Worm (Caenorhabditis elegans) whole organism, L1 larva: ENCODE data around the gene ccdc-149.

ENCODE experiments used
- aha-1 ChIP-seq: fragments of 150-350 bp; optimal IDR thresholded peaks from 2 replicates; lab custom pipeline; 2014; ENCODE audit warnings: missing biosample characterization, missing genetic modification characterization
- alr-1 ChIP-seq: fragments of 200-800 bp; sonication (Bioruptor generic); optimal IDR thresholded peaks from 2 replicates; lab custom pipeline; 2018; ENCODE audit warnings: borderline replicate concordance, mild to moderate bottlenecking, missing genetic modification characterization, missing compliant biosample characterization
- ceh-63 ChIP-seq: fragments of 200-800 bp; sonication (Bioruptor generic); optimal IDR thresholded peaks from 2 replicates; lab custom pipeline; 2018; ENCODE audit warnings: mild to moderate bottlenecking, missing genetic modification characterization, missing compliant biosample characterization
- dsc-1 ChIP-seq: sonication (generic microtip); optimal IDR thresholded peaks from 2 replicates; lab custom pipeline; 2016; ENCODE audit warnings: mild to moderate bottlenecking, missing genetic modification characterization, missing compliant biosample characterization
- efl-1 ChIP-seq, 4 experiments: fragments of 150-350 bp; optimal IDR thresholded peaks in 3 of 4; peaks in 1 of 4; 1 replicate in 1 of 4; 2 replicates in 3 of 4; lab custom pipeline; 2014; ENCODE audit warnings: missing biosample characterization in 2 of 4, missing genetic modification characterization in 2 of 4, missing genetic modification reagents in 2 of 4
- efl-3 ChIP-seq: fragments of 200-800 bp; sonication (Bioruptor generic); optimal IDR thresholded peaks from 2 replicates; lab custom pipeline; 2018; ENCODE audit warnings: mild to moderate bottlenecking, missing genetic modification characterization, missing compliant biosample characterization
- egl-13 ChIP-seq: sonication (generic microtip); optimal IDR thresholded peaks from 2 replicates; lab custom pipeline; 2016; ENCODE audit warnings: missing genotype, missing genetic modification reagents, missing genetic modification characterization, missing compliant biosample characterization
- egl-27 ChIP-seq, 2 experiments: fragments of 150-350 bp in 1 of 2; sonication (generic microtip); optimal IDR thresholded peaks; 3 replicates each; lab custom pipeline; 2017 to 2018; ENCODE audit warnings: missing biosample characterization in 2 of 2, missing genetic modification characterization in 2 of 2, missing genetic modification reagents in 2 of 2
- elt-2 ChIP-seq: sonication (generic microtip); optimal IDR thresholded peaks from 2 replicates; lab custom pipeline; 2016; ENCODE audit warnings: missing genetic modification characterization, mild to moderate bottlenecking, inconsistent platforms, missing compliant biosample characterization, missing genetic modification reagents
- elt-3 ChIP-seq, 6 experiments: fragments of 150-350 bp in 1 of 6; sonication (generic microtip); optimal IDR thresholded peaks; 2 replicates each; lab custom pipeline; 2017 to 2018; ENCODE audit warnings: missing biosample characterization in 6 of 6, missing genetic modification characterization in 6 of 6, inconsistent platforms in 1 of 6
- fkh-4 ChIP-seq: sonication (generic microtip); optimal IDR thresholded peaks from 2 replicates; lab custom pipeline; 2016; ENCODE audit warnings: missing compliant biosample characterization, missing genetic modification characterization, borderline replicate concordance
- fkh-8 ChIP-seq: sonication (generic microtip); optimal IDR thresholded peaks from 2 replicates; lab custom pipeline; 2016; ENCODE audit warnings: mild to moderate bottlenecking, missing genetic modification characterization, missing compliant biosample characterization
- fos-1 ChIP-seq: fragments of 150-350 bp; optimal IDR thresholded peaks from 2 replicates; lab custom pipeline; 2014; ENCODE audit warnings: missing biosample characterization, missing genetic modification characterization
- grh-1 ChIP-seq: fragments of 200-800 bp; sonication (Bioruptor generic); IDR thresholded peaks from 2 replicates; pipeline ENCODE4 v1.3.6; 2022; ENCODE audit warnings: missing genetic modification reagents, missing genetic modification characterization, missing compliant biosample characterization
- hlh-17 ChIP-seq: fragments of 200-800 bp; sonication (Bioruptor generic); optimal IDR thresholded peaks from 2 replicates; lab custom pipeline; 2018; ENCODE audit warnings: missing genetic modification characterization, mild to moderate bottlenecking, missing compliant biosample characterization, moderate library complexity, borderline replicate concordance
- hpl-2 ChIP-seq: fragments of 150-350 bp; optimal IDR thresholded peaks from 2 replicates; lab custom pipeline; 2014; ENCODE audit warnings: missing biosample characterization, missing genetic modification reagents, missing genetic modification characterization
- irx-1 ChIP-seq: sonication (generic microtip); optimal IDR thresholded peaks from 2 replicates; lab custom pipeline; 2016; ENCODE audit warnings: missing genetic modification characterization, missing compliant biosample characterization
- isw-1 ChIP-seq: fragments of 200-800 bp; sonication (Bioruptor generic); IDR thresholded peaks from 2 replicates; pipeline ENCODE4 v1.3.6; 2022; ENCODE audit warnings: missing genetic modification characterization, missing compliant biosample characterization
- jun-1 ChIP-seq: fragments of 150-350 bp; optimal IDR thresholded peaks from 2 replicates; lab custom pipeline; 2014; ENCODE audit warnings: missing biosample characterization, missing genetic modification reagents, missing genetic modification characterization
- lin-13 ChIP-seq: fragments of 150-350 bp; optimal IDR thresholded peaks from 2 replicates; lab custom pipeline; 2014; ENCODE audit warnings: missing biosample characterization, missing genetic modification reagents, missing genetic modification characterization
- lin-14 ChIP-seq: fragments of 200-800 bp; sonication (Bioruptor generic); optimal IDR thresholded peaks from 2 replicates; lab custom pipeline; 2018; ENCODE audit warnings: mild to moderate bottlenecking, missing genetic modification characterization, moderate library complexity, missing compliant biosample characterization
- mab-9 ChIP-seq: fragments of 200-800 bp; sonication (Bioruptor generic); IDR thresholded peaks from 2 replicates; pipeline ENCODE4 v1.3.6; 2022; ENCODE audit warnings: missing genetic modification reagents, missing genetic modification characterization, missing compliant biosample characterization
- mdl-1 ChIP-seq, 2 experiments: fragments of 150-350 bp; optimal IDR thresholded peaks; 2 replicates each; lab custom pipeline; 2014 to 2017; ENCODE audit warnings: missing biosample characterization in 2 of 2, missing genetic modification characterization in 2 of 2, inconsistent platforms in 1 of 2
- mep-1 ChIP-seq: fragments of 150-350 bp; optimal IDR thresholded peaks from 2 replicates; lab custom pipeline; 2014; ENCODE audit warnings: missing biosample characterization, missing genetic modification characterization
- nhr-19 ChIP-seq: fragments of 200-800 bp; sonication (Bioruptor generic); conservative IDR thresholded peaks from 2 replicates; pipeline ENCODE4 v1.3.6; 2022; ENCODE audit warnings: missing genetic modification characterization, missing compliant biosample characterization
- nhr-20 ChIP-seq: sonication (generic microtip); optimal IDR thresholded peaks from 2 replicates; lab custom pipeline; 2016; ENCODE audit warnings: mild to moderate bottlenecking, missing genetic modification characterization, missing compliant biosample characterization
- nhr-237 ChIP-seq: fragments of 150-350 bp; optimal IDR thresholded peaks from 2 replicates; lab custom pipeline; 2014; ENCODE audit warnings: missing biosample characterization, missing genetic modification characterization
- nhr-47 ChIP-seq: sonication (generic microtip); optimal IDR thresholded peaks from 2 replicates; lab custom pipeline; 2016; ENCODE audit warnings: mild to moderate bottlenecking, missing genetic modification characterization, moderate library complexity, missing compliant biosample characterization
- nhr-77 ChIP-seq: fragments of 150-350 bp; optimal IDR thresholded peaks from 2 replicates; lab custom pipeline; 2014; ENCODE audit warnings: missing biosample characterization, missing genetic modification characterization
- nhr-85 ChIP-seq: sonication (generic microtip); peaks from one replicate; lab custom pipeline; 2016; ENCODE audit warnings: missing genetic modification characterization, inconsistent platforms, missing compliant biosample characterization
- pax-3 ChIP-seq: fragments of 200-800 bp; sonication (Bioruptor generic); optimal IDR thresholded peaks from 2 replicates; lab custom pipeline; 2018; ENCODE audit warnings: mild to moderate bottlenecking, missing genetic modification characterization, moderate library complexity, missing compliant biosample characterization
- rnt-1 ChIP-seq: sonication (generic microtip); optimal IDR thresholded peaks from 2 replicates; lab custom pipeline; 2016; ENCODE audit warnings: mild to moderate bottlenecking, missing genetic modification characterization, moderate library complexity, missing compliant biosample characterization
- snpc-4 ChIP-seq: fragments of 150-350 bp; optimal IDR thresholded peaks from 2 replicates; lab custom pipeline; 2014; ENCODE audit warnings: missing biosample characterization, missing genetic modification characterization
- snu-23 ChIP-seq: sonication (generic microtip); optimal IDR thresholded peaks from 2 replicates; lab custom pipeline; 2016; ENCODE audit warnings: missing genetic modification characterization, missing compliant biosample characterization
- swsn-7 ChIP-seq: sonication (generic microtip); optimal IDR thresholded peaks from 2 replicates; lab custom pipeline; 2016; ENCODE audit warnings: missing genetic modification characterization, missing compliant biosample characterization
- tbx-2 ChIP-seq: sonication (generic microtip); optimal IDR thresholded peaks from 2 replicates; lab custom pipeline; 2016; ENCODE audit warnings: missing genetic modification characterization, missing compliant biosample characterization
- tlp-1 ChIP-seq: fragments of 150-350 bp; optimal IDR thresholded peaks from 2 replicates; lab custom pipeline; 2014; ENCODE audit warnings: missing biosample characterization, missing genetic modification characterization
- unc-130 ChIP-seq: fragments of 150-350 bp; optimal IDR thresholded peaks from 2 replicates; lab custom pipeline; 2017; ENCODE audit warnings: missing biosample characterization, missing genetic modification characterization, inconsistent platforms
- xbp-1 ChIP-seq: sonication (generic microtip); optimal IDR thresholded peaks from 2 replicates; lab custom pipeline; 2016; ENCODE audit warnings: missing genetic modification characterization, missing compliant biosample characterization
- ztf-4 ChIP-seq: fragments of 150-350 bp; optimal IDR thresholded peaks from 2 replicates; lab custom pipeline; 2014; ENCODE audit warnings: missing biosample characterization, missing genetic modification characterization

Gene ccdc-149

ce11 chrX:11464271-11465103 lies 46.8 kb downstream of the ccdc-149 start (continued):
- TF ChIP-seq mab-9 (GFP tag; lab: Robert Waterston, UW), result 0 out of 2 replicates have a peak, but pooled peaks have one; percentile 29
- no peak for TF ChIP-seq jun-1 (tag; lab: Kevin White, UChicago)
- no peak for TF ChIP-seq fkh-8
- no peak for TF ChIP-seq elt-3 (tag; optimal IDR thresholded peaks at IDR 0.05; lab: Kevin White, UChicago)
- TF ChIP-seq swsn-7 (tag; lab: Kevin White, UChicago), result no peak
- TF ChIP-seq fos-1 (tag; lab: Kevin White, UChicago), result no peak
- no peak for TF ChIP-seq tlp-1 (tag; lab: Kevin White, UChicago)
- no peak for TF ChIP-seq irx-1 (tag; lab: Kevin White, UChicago)
- TF ChIP-seq unc-130, result peak; percentile 36
- no peak for TF ChIP-seq tbx-2 (tag; lab: Kevin White, UChicago)
- TF ChIP-seq hlh-17, result no peak
- peak; percentile 88 for TF ChIP-seq elt-2 (tag; lab: Kevin White, UChicago)
- TF ChIP-seq lin-14 (GFP tag; lab: Kevin White, UChicago), result peak; percentile 88
- no peak for TF ChIP-seq nhr-20 (tag; lab: Kevin White, UChicago)
- TF ChIP-seq lin-13, result no peak
- TF ChIP-seq snu-23 (GFP tag; lab: Kevin White, UChicago), result peak; percentile 41
- peak; percentile 26; the same call in 1 of the 2 replicates for TF ChIP-seq nhr-19
- no peak for TF ChIP-seq efl-3 (GFP tag; lab: Kevin White, UChicago)
- TF ChIP-seq isw-1 (GFP tag; lab: Robert Waterston, UW), result no peak
- no peak for TF ChIP-seq pax-3 (tag; lab: Kevin White, UChicago)
- peak in 1 of 2 experiments; percentile 58 for TF ChIP-seq mdl-1 (tag; optimal IDR thresholded peaks at IDR 0.05; lab: Kevin White, UChicago)
- no peak for TF ChIP-seq grh-1 (GFP tag; lab: Robert Waterston, UW)
- TF ChIP-seq ceh-63 (GFP tag; lab: Kevin White, UChicago), result no peak
- no peak for TF ChIP-seq fkh-4 (tag; lab: Kevin White, UChicago)
- TF ChIP-seq nhr-85, result no peak
- TF ChIP-seq hpl-2 (GFP tag; lab: Kevin White, UChicago), result no peak
- TF ChIP-seq snpc-4 (tag; lab: Kevin White, UChicago), result no peak
- TF ChIP-seq xbp-1 (tag; lab: Kevin White, UChicago), result no peak
- TF ChIP-seq nhr-77, result no peak
- TF ChIP-seq nhr-237 (tag; lab: Kevin White, UChicago), result no peak
- no peak for TF ChIP-seq ztf-4

ce11 chrX:11463568-11463967 lies 47.7 kb downstream of the ccdc-149 start:
- TF ChIP-seq nhr-47, result no peak
- peak; percentile 8 for TF ChIP-seq rnt-1 (tag; lab: Kevin White, UChicago)
- TF ChIP-seq efl-1 (optimal IDR thresholded peaks at IDR 0.05; lab: Kevin White, UChicago), result no peak
- TF ChIP-seq efl-1 (GFP tag; optimal IDR thresholded peaks at IDR 0.05 in 1 of 2; lab: Kevin White, UChicago), result peak in 1 of 2 experiments; percentile 22

- TF ChIP-seq aha-1 (tag; lab: Kevin White, UChicago) (no peak), egl-27 (tag; optimal IDR thresholded peaks at IDR 0.05; lab: Kevin White, UChicago) (no peak), nhr-19 (no peak), mab-9 (GFP tag; lab: Robert Waterston, UW) (0 out of 2 replicates have a peak, but pooled peaks have one; percentile 13), isw-1 (GFP tag; lab: Robert Waterston, UW) (no peak), lin-14 (GFP tag; lab: Kevin White, UChicago) (peak; percentile 68), mep-1 (tag; lab: Kevin White, UChicago) (no peak), egl-13 (no peak), dsc-1 (tag; lab: Kevin White, UChicago) (no peak), nhr-47 (no peak), alr-1 (tag; lab: Kevin White, UChicago) (no peak)
Measured at ce11 chrX:11463005-11463404, 48.2 kb downstream of the ccdc-149 start.
